Worm (Caenorhabditis elegans): Measurements from ENCODE around the gene gid-8.

- TF ChIP-seq lin-39 (tag; optimal IDR thresholded peaks at IDR 0.05): no peak
- TF ChIP-seq ZK546.5 (tag; optimal IDR thresholded peaks at IDR 0.05): no peak
- TF ChIP-seq fos-1 (tag; optimal IDR thresholded peaks at IDR 0.05): no peak
- no peak for TF ChIP-seq nhr-11 (tag; optimal IDR thresholded peaks at IDR 0.05)
- no peak for TF ChIP-seq blmp-1 (tag; optimal IDR thresholded peaks at IDR 0.05; ENCODE audit: insufficient read depth)
- TF ChIP-seq nhr-6 (tag; optimal IDR thresholded peaks at IDR 0.05): no peak
- TF ChIP-seq gmeb-1 (tag; optimal IDR thresholded peaks at IDR 0.05): no peak
- TF ChIP-seq lsy-2 (tag; optimal IDR thresholded peaks at IDR 0.05): no peak
- TF ChIP-seq aly-2 (tag; optimal IDR thresholded peaks at IDR 0.05): no peak
Observed at ce11 chrV:1422269-1422668, 45.3 kb upstream of the gid-8 start.
